Fruit fly (Drosophila melanogaster): ENCODE results near the gene COX8.

Gene COX8

dm6 chr3L:21562081-21562480 is 22.8 kb upstream of the COX8 start, which contains the start of gene CapaR:
Gene CapaR, minus strand, starts transcription at chr3L:21562181.
- TF ChIP-seq Dfd (GFP tag; optimal IDR thresholded peaks at IDR 0.05): no peak
- TF ChIP-seq otp (GFP tag; IDR thresholded peaks at IDR 0.05): no peak
- TF ChIP-seq D19B (GFP tag; optimal IDR thresholded peaks at IDR 0.05): peak; percentile 22
- TF ChIP-seq Ets65A (GFP tag): peak; percentile 37
- TF ChIP-seq CG31388 (GFP tag; optimal IDR thresholded peaks at IDR 0.05): no peak

- no peak for TF ChIP-seq onecut (GFP tag; IDR thresholded peaks at IDR 0.05)
- TF ChIP-seq Blimp-1 (GFP tag; optimal IDR thresholded peaks at IDR 0.05): peak; percentile 90
- TF ChIP-seq Awh (GFP tag; IDR thresholded peaks at IDR 0.05): 0 out of 2 replicates have a peak, but pooled peaks have one; percentile 11
- TF ChIP-seq grn (GFP tag; optimal IDR thresholded peaks at IDR 0.05): peak; percentile 33
These were observed 19.1 kb upstream of the COX8 start, which contains the start of gene CG7173 for dm6 chr3L:21558176-21558871. Gene CG7173, minus strand, starts transcription at chr3L:21558226.

dm6 chr3L:21554752-21555151 is 15.5 kb upstream of the COX8 start, which contains the start of gene Wnk:
Gene Wnk, minus strand, starts transcription at chr3L:21554928.
- TF ChIP-seq Sry-δ (GFP tag; optimal IDR thresholded peaks at IDR 0.05) (peak; percentile 67), grn (GFP tag; optimal IDR thresholded peaks at IDR 0.05) (no peak), nerfin-2 (GFP tag; IDR thresholded peaks at IDR 0.05; ENCODE audit: partially characterized antibody) (peak; percentile 64; the same call in 1 of the 2 replicates), Hr51 (GFP tag; optimal IDR thresholded peaks at IDR 0.05) (no peak), CG13296 (GFP tag; optimal IDR thresholded peaks at IDR 0.05) (no peak), Vsx1 (GFP tag; optimal IDR thresholded peaks at IDR 0.05) (no peak), YL-1 (GFP tag; optimal IDR thresholded peaks at IDR 0.05) (peak; percentile 81), CG6791 (GFP tag; IDR thresholded peaks at IDR 0.05; ENCODE audit: partially characterized antibody) (peak; percentile 73), CG2712 (tag; optimal IDR thresholded peaks at IDR 0.05) (no peak), dati (GFP tag; IDR thresholded peaks at IDR 0.05) (no peak), org-1 (GFP tag; optimal IDR thresholded peaks at IDR 0.05) (no peak), CG3726 (GFP tag; IDR thresholded peaks at IDR 0.05) (no peak), chinmo (GFP tag; IDR thresholded peaks at IDR 0.05; ENCODE audit: partially characterized antibody) (peak; percentile 80; the same call in 1 of the 4 replicates), crol (GFP tag; IDR thresholded peaks at IDR 0.05) (no peak), CG17186 (GFP tag; optimal IDR thresholded peaks at IDR 0.05) (peak; percentile 35), CG2116 (GFP tag; optimal IDR thresholded peaks at IDR 0.05) (peak; percentile 60), CG8359 (GFP tag; optimal IDR thresholded peaks at IDR 0.05; ENCODE audit: borderline replicate concordance) (no peak), CG3995 (GFP tag; optimal IDR thresholded peaks at IDR 0.05) (peak; percentile 78), CG1603 (tag; optimal IDR thresholded peaks at IDR 0.05) (no peak), H15 (GFP tag; IDR thresholded peaks at IDR 0.05) (no peak), CG2129 (GFP tag; IDR thresholded peaks at IDR 0.05; ENCODE audit: partially characterized antibody) (0 out of 2 replicates have a peak, but pooled peaks have one; percentile 35), tna (GFP tag; IDR thresholded peaks at IDR 0.05; ENCODE audit: partially characterized antibody) (peak; percentile 81), Doc3 (GFP tag; IDR thresholded peaks at IDR 0.05; ENCODE audit: partially characterized antibody) (peak; percentile 62; the same call in 2 of the 3 replicates), ERR (GFP tag; optimal IDR thresholded peaks at IDR 0.05) (no peak), CG9797 (GFP tag; optimal IDR thresholded peaks at IDR 0.05) (peak; percentile 33), D19B (GFP tag; optimal IDR thresholded peaks at IDR 0.05) (no peak), pb (GFP tag; optimal IDR thresholded peaks at IDR 0.05) (no peak), Dp (GFP tag; optimal IDR thresholded peaks at IDR 0.05) (peak; percentile 35), CG11504 (tag; optimal IDR thresholded peaks at IDR 0.05) (no peak), CG1602 (GFP tag; optimal IDR thresholded peaks at IDR 0.05) (no peak), Bgb (GFP tag; IDR thresholded peaks at IDR 0.05; ENCODE audit: partially characterized antibody) (peak; percentile 86), cg (GFP tag; optimal IDR thresholded peaks at IDR 0.05) (peak; percentile 70), gcm2 (GFP tag; optimal IDR thresholded peaks at IDR 0.05) (no peak), z (GFP tag; IDR thresholded peaks at IDR 0.05) (no peak), CG30020 (tag; optimal IDR thresholded peaks at IDR 0.05) (peak; percentile 36), Hey (tag; optimal IDR thresholded peaks at IDR 0.05) (no peak), Myb (GFP tag; optimal IDR thresholded peaks at IDR 0.05) (peak; percentile 93), unc-4 (GFP tag; IDR thresholded peaks at IDR 0.05; ENCODE audit: partially characterized antibody) (peak; percentile 81)

Data from whole organism, embryonic.